Fruit fly (Drosophila melanogaster): ENCODE data around the gene Mur29B.
A peak's percentile ranks its signal among the peaks of the same experiment; 100 is the strongest.

The Mur29B gene

DNA sequence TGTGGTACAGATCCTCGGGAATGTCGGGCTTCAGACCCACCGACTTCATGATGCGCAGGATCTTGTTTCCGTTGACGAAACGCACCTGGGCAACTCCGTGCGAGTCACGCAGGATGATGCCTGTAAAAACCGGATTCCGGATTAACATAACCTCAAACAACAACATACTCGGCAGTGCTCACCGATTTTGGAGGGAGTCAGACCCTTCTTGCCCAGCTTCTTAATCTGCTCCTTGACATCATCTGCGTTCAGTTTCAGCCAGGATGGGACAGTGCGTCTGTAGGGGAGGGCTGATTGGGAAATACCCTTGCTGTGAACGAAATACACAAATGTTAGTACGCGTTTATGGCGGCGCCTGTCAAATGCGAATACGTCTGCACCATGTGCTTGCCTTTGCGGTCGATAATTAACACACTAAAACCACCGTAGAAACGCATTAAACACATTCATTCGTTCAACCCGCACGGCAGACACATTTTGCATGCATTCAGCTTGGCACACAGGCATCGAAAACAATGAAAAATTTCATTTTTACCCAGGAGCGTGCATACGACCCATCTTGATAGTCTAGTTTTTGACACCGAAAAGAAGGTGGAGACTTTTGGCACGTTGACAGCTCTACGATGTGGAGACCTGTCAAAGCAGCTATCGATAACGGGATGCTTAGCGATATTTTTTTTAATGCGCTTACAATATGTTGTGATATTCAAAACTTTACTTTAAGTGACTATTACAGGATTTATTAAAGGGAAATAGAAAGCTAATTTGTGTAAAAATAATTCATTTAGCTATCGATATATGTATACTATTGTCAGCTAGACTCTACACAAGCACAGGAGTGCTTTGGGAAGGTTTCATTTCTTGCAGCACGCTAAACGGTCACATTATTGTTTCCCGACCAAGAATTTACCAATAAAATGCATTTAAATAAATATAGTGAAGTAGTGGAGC is 12.3 kb downstream of the Mur29B start, which contains the start of the genes RpS13 and CSN8 (continued):
- TF ChIP-seq repo (GFP tag; optimal IDR thresholded peaks at IDR 0.05) (no peak), MBD-R2 (GFP tag; IDR thresholded peaks at IDR 0.05) (no peak; the same call in 1 of the 2 replicates), CG4360 (GFP tag; IDR thresholded peaks at IDR 0.05) (no peak), CrebB (tag; optimal IDR thresholded peaks at IDR 0.05) (no peak), CG6689 (GFP tag; IDR thresholded peaks at IDR 0.05) (no peak), seq (GFP tag; IDR thresholded peaks at IDR 0.05) (no peak), GATAe (GFP tag; conservative IDR thresholded peaks at IDR 0.05) (no peak), H15 (GFP tag; IDR thresholded peaks at IDR 0.05) (no peak), jigr1 (GFP tag; IDR thresholded peaks at IDR 0.05) (no peak), z (GFP tag; IDR thresholded peaks at IDR 0.05) (no peak), CG4282 (GFP tag; optimal IDR thresholded peaks at IDR 0.05) (no peak), tgo (GFP tag; IDR thresholded peaks at IDR 0.05) (no peak), CG18262 (tag; optimal IDR thresholded peaks at IDR 0.05) (peak; percentile 38), row (GFP tag; IDR thresholded peaks at IDR 0.05) (peak; percentile 49), klu (GFP tag; IDR thresholded peaks at IDR 0.05) (no peak), CG14710 (tag; optimal IDR thresholded peaks at IDR 0.05) (peak; percentile 75), ranshi (GFP tag; IDR thresholded peaks at IDR 0.05) (no peak), CG11695 (GFP tag; IDR thresholded peaks at IDR 0.05) (no peak), CG15011 (GFP tag; optimal IDR thresholded peaks at IDR 0.05) (no peak), MESR4 (GFP tag; optimal IDR thresholded peaks at IDR 0.05) (peak; percentile 97), Drgx (GFP tag; IDR thresholded peaks at IDR 0.05) (peak; percentile 16; the same call in 1 of the 2 replicates), fu2 (GFP tag; optimal IDR thresholded peaks at IDR 0.05) (no peak), peb (GFP tag; IDR thresholded peaks at IDR 0.05) (no peak), lilli (GFP tag; optimal IDR thresholded peaks at IDR 0.05) (no peak), usp (GFP tag; optimal IDR thresholded peaks at IDR 0.05) (no peak), Hmr (GFP tag; optimal IDR thresholded peaks at IDR 0.05) (peak; percentile 56), ken (GFP tag; IDR thresholded peaks at IDR 0.05) (no peak), ash1 (GFP tag; optimal IDR thresholded peaks at IDR 0.05) (no peak), CG30431 (GFP tag; optimal IDR thresholded peaks at IDR 0.05) (no peak), NfI (GFP tag; optimal IDR thresholded peaks at IDR 0.05) (no peak), CG4424 (GFP tag; optimal IDR thresholded peaks at IDR 0.05) (no peak), CG13296 (GFP tag; optimal IDR thresholded peaks at IDR 0.05) (peak; percentile 38), CG14965 (GFP tag; optimal IDR thresholded peaks at IDR 0.05; ENCODE audit: borderline replicate concordance) (no peak), B-H2 (GFP tag; optimal IDR thresholded peaks at IDR 0.05) (peak; percentile 14), nmo (GFP tag; optimal IDR thresholded peaks at IDR 0.05) (peak; percentile 67), crol (GFP tag; IDR thresholded peaks at IDR 0.05) (no peak), ac (GFP tag; optimal IDR thresholded peaks at IDR 0.05) (no peak), CG1024 (GFP tag; IDR thresholded peaks at IDR 0.05) (no peak), en (GFP tag; optimal IDR thresholded peaks at IDR 0.05) (no peak), psq (GFP tag; optimal IDR thresholded peaks at IDR 0.05) (no peak), wdn (GFP tag; IDR thresholded peaks at IDR 0.05) (no peak), CG13775 (GFP tag; optimal IDR thresholded peaks at IDR 0.05) (peak; percentile 27), al (GFP tag; IDR thresholded peaks at IDR 0.05) (no peak), ERR (GFP tag; optimal IDR thresholded peaks at IDR 0.05) (no peak), D19A (tag; optimal IDR thresholded peaks at IDR 0.05) (no peak), CG18599 (GFP tag; optimal IDR thresholded peaks at IDR 0.05) (peak; percentile 20), CG8359 (GFP tag; optimal IDR thresholded peaks at IDR 0.05; ENCODE audit: borderline replicate concordance) (peak; percentile 27), Bdp1 (GFP tag; optimal IDR thresholded peaks at IDR 0.05) (no peak), CG9817 (tag; optimal IDR thresholded peaks at IDR 0.05) (no peak), CkIIα-i1 (GFP tag; IDR thresholded peaks at IDR 0.05) (no peak)
